Fruit fly (Drosophila melanogaster) whole organism, wandering third instar larva: ENCODE results near the gene Nedd4.

Source experiments
- Abd-B ChIP-seq: fragments of >200 bp; optimal IDR thresholded peaks from 2 replicates; lab custom pipeline; 2017; ENCODE audit warnings: missing biosample characterization, missing genetic modification characterization
- CrebA ChIP-seq: fragments of 200-800 bp; sonication (Bioruptor generic); optimal IDR thresholded peaks from 2 replicates; lab custom pipeline; 2016; ENCODE audit warnings: missing biosample characterization, mild to moderate bottlenecking, missing genetic modification characterization, borderline replicate concordance
- Dfd ChIP-seq: fragments of >200 bp; optimal IDR thresholded peaks from 2 replicates; lab custom pipeline; 2017; ENCODE audit warnings: missing biosample characterization, missing genetic modification characterization
- Dif ChIP-seq: fragments of 200-275, 200-300 bp; sonication (Bioruptor generic); optimal IDR thresholded peaks from 2 replicates; lab custom pipeline; 2018; ENCODE audit warnings: missing biosample characterization, missing genetic modification characterization; ENCODE audit not compliant: partially characterized antibody
- GATAd ChIP-seq: sonication (Bioruptor generic); optimal IDR thresholded peaks from 2 replicates; lab custom pipeline; 2016; ENCODE audit warnings: missing biosample characterization, missing genetic modification characterization
- HLH106 ChIP-seq: fragments of 200-800 bp; optimal IDR thresholded peaks from 3 replicates; lab custom pipeline; 2019; ENCODE audit warnings: missing biosample characterization, mild to moderate bottlenecking, missing genetic modification characterization, moderate library complexity
- Hnf4 ChIP-seq: fragments of 200-800 bp; sonication (Bioruptor generic); optimal IDR thresholded peaks from 2 replicates; lab custom pipeline; 2016; ENCODE audit warnings: missing biosample characterization, mild to moderate bottlenecking, missing genetic modification characterization
- Hr83 ChIP-seq: fragments of 200-300 bp; sonication (Bioruptor generic); optimal IDR thresholded peaks from 2 replicates; lab custom pipeline; 2016; ENCODE audit warnings: missing biosample characterization, mild to moderate bottlenecking, missing genetic modification characterization, moderate library complexity; ENCODE audit not compliant: poor library complexity, severe bottlenecking
- Jra ChIP-seq: sonication (Bioruptor generic); optimal IDR thresholded peaks from 2 replicates; lab custom pipeline; 2016; ENCODE audit warnings: missing biosample characterization, missing genetic modification characterization
- Mio ChIP-seq: sonication (Bioruptor generic); optimal IDR thresholded peaks from 2 replicates; lab custom pipeline; 2016; ENCODE audit warnings: missing biosample characterization, missing genetic modification characterization
- Myc ChIP-seq: fragments of >200 bp; optimal IDR thresholded peaks from 2 replicates; lab custom pipeline; 2017
- N ChIP-seq: fragments of >200 bp; optimal IDR thresholded peaks from 2 replicates; lab custom pipeline; 2018; ENCODE audit warnings: missing biosample characterization, missing external identifiers, missing genetic modification characterization
- OdsH ChIP-seq: fragments of 200-800 bp; sonication (Bioruptor generic); optimal IDR thresholded peaks from 2 replicates; lab custom pipeline; 2016; ENCODE audit warnings: missing biosample characterization, mild to moderate bottlenecking, missing genetic modification characterization
- Rel ChIP-seq, 2 experiments: fragments of 200-800 bp; sonication (Bioruptor generic) in 1 of 2; optimal IDR thresholded peaks; 2 replicates in 1 of 2; 3 replicates in 1 of 2; lab custom pipeline; 2016 to 2019; ENCODE audit warnings: mild to moderate bottlenecking in 2 of 2, missing biosample characterization in 2 of 2, missing genetic modification characterization in 2 of 2, moderate library complexity in 1 of 2
- Sp1 ChIP-seq: fragments of 200-800 bp; sonication (Bioruptor generic); optimal IDR thresholded peaks from 3 replicates; lab custom pipeline; 2019; ENCODE audit warnings: missing biosample characterization, mild to moderate bottlenecking, missing genetic modification characterization, moderate library complexity
- Vsx2 ChIP-seq: fragments of 200-300, 225-300 bp; sonication (Bioruptor generic); optimal IDR thresholded peaks from 2 replicates; lab custom pipeline; 2018; ENCODE audit warnings: missing biosample characterization, missing genetic modification characterization; ENCODE audit not compliant: partially characterized antibody
- br ChIP-seq: fragments of 200-800 bp; sonication (Bioruptor generic); optimal IDR thresholded peaks from 2 replicates; lab custom pipeline; 2016; ENCODE audit warnings: missing biosample characterization, missing genetic modification characterization
- brk ChIP-seq: fragments of 200-800 bp; sonication (Bioruptor generic); optimal IDR thresholded peaks from 2 replicates; lab custom pipeline; 2016; ENCODE audit warnings: missing biosample characterization, mild to moderate bottlenecking, missing genetic modification characterization
- dl ChIP-seq, 2 experiments: fragments of 175-275, 200-275 bp in 1 of 2; fragments of 200-275 bp in 1 of 2; sonication (Bioruptor generic); optimal IDR thresholded peaks; lab custom pipeline; 2018; ENCODE audit warnings: mild to moderate bottlenecking in 2 of 2, missing biosample characterization in 2 of 2, missing genetic modification characterization in 2 of 2, moderate library complexity in 2 of 2; ENCODE audit not compliant: partially characterized antibody in 2 of 2, insufficient read depth in 1 of 2
- dmrt93B ChIP-seq: fragments of 200-800 bp; sonication (Bioruptor generic); optimal IDR thresholded peaks from 2 replicates; lab custom pipeline; 2018; ENCODE audit warnings: missing biosample characterization, mild to moderate bottlenecking, missing genetic modification characterization
- dsf ChIP-seq: sonication (Bioruptor generic); optimal IDR thresholded peaks from 2 replicates; lab custom pipeline; 2016; ENCODE audit warnings: missing biosample characterization, missing genetic modification characterization, borderline replicate concordance
- ey ChIP-seq: fragments of 200-800 bp; sonication (Bioruptor generic); optimal IDR thresholded peaks from 2 replicates; lab custom pipeline; 2016; ENCODE audit warnings: missing biosample characterization, missing genetic modification characterization
- foxo ChIP-seq, 2 experiments: fragments of 200-800 bp; sonication (Bioruptor generic); optimal IDR thresholded peaks; 2 replicates in 1 of 2; 3 replicates in 1 of 2; lab custom pipeline; 2016 to 2017; ENCODE audit warnings: missing biosample characterization in 2 of 2, missing genetic modification characterization in 2 of 2
- fru ChIP-seq: fragments of 200-800 bp; sonication (Bioruptor generic); optimal IDR thresholded peaks from 3 replicates; lab custom pipeline; 2016; ENCODE audit warnings: missing biosample characterization, mild to moderate bottlenecking, missing genetic modification characterization
- h ChIP-seq: fragments of 200-800 bp; sonication (Bioruptor generic); optimal IDR thresholded peaks from 3 replicates; lab custom pipeline; 2016; ENCODE audit warnings: missing biosample characterization, mild to moderate bottlenecking, missing genetic modification characterization
- jim ChIP-seq: fragments of 175-275, 200-325 bp; sonication (Bioruptor generic); optimal IDR thresholded peaks from 2 replicates; lab custom pipeline; 2016; ENCODE audit warnings: missing biosample characterization, mild to moderate bottlenecking, missing genetic modification characterization
- lola ChIP-seq: fragments of >200 bp; optimal IDR thresholded peaks from 2 replicates; lab custom pipeline; 2017; ENCODE audit warnings: missing biosample characterization, missing genetic modification characterization
- psq ChIP-seq: fragments of 200-800 bp; sonication (Bioruptor generic); optimal IDR thresholded peaks from 3 replicates; lab custom pipeline; 2017; ENCODE audit warnings: missing biosample characterization, mild to moderate bottlenecking, missing genetic modification characterization, moderate library complexity
- rgr ChIP-seq: fragments of 200-800 bp; sonication (Bioruptor generic); optimal IDR thresholded peaks from 3 replicates; lab custom pipeline; 2016; ENCODE audit warnings: missing biosample characterization, mild to moderate bottlenecking, missing genetic modification characterization
- sage ChIP-seq: fragments of 200-800 bp; sonication (Bioruptor generic); optimal IDR thresholded peaks from 2 replicates; lab custom pipeline; 2016; ENCODE audit warnings: missing biosample characterization, mild to moderate bottlenecking, missing genetic modification characterization
- sv ChIP-seq: fragments of 200-800 bp; sonication (Bioruptor generic); optimal IDR thresholded peaks from 3 replicates; lab custom pipeline; 2016; ENCODE audit warnings: missing biosample characterization, missing genetic modification characterization
- tai ChIP-seq: sonication (Bioruptor generic); optimal IDR thresholded peaks from 2 replicates; lab custom pipeline; 2016; ENCODE audit warnings: missing biosample characterization, missing genetic modification characterization
- usp ChIP-seq: fragments of >200 bp; optimal IDR thresholded peaks from 2 replicates; lab custom pipeline; 2017; ENCODE audit warnings: missing biosample characterization, missing genetic modification characterization
- woc ChIP-seq: sonication (Bioruptor generic); optimal IDR thresholded peaks from 2 replicates; lab custom pipeline; 2016; ENCODE audit warnings: missing biosample characterization, mild to moderate bottlenecking, missing genetic modification characterization

The Nedd4 gene

DNA sequence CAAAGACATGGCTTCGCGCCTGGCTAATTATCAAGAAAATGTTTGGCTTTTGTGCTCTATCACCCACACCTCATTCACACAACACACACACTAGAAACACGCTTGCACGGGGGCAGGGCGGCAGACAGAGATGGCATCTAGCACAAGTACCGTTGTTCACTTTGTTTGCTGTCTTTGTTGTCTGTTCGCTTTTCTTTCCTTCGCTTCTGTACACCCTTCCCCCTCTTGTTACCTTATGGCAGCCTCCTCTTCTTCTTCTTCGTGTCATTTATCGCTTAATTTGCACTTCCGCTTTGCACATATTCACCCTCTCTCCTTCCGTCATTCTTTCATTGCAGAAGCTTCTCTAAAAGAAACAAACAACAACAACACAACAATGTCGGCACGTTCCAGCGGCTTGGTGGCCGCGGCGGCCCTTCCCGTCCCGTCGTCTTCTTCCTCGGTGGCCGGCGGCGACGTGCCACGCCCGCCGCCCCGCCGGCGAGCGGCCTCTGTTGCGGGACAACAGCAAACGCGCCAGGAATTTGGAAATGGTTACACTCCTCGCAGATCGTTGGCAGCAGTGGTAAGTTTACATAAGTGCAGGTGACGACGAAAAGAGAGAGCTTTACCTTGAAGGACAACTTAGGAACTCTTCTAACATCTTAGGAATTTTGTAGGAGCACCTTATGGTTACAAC is 729 bp downstream of the Nedd4 start:
- TF ChIP-seq fru (GFP tag; lab: Kevin White, UChicago) (peak; percentile 18), Dfd (GFP tag; lab: Kevin White, UChicago) (peak; percentile 94), CrebA (GFP tag; lab: Kevin White, UChicago) (no peak), Myc (lab: Kevin White, UChicago) (no peak), Vsx2 (GFP tag; lab: Kevin White, UChicago) (peak; percentile 41), psq (peak; percentile 86)

DNA sequence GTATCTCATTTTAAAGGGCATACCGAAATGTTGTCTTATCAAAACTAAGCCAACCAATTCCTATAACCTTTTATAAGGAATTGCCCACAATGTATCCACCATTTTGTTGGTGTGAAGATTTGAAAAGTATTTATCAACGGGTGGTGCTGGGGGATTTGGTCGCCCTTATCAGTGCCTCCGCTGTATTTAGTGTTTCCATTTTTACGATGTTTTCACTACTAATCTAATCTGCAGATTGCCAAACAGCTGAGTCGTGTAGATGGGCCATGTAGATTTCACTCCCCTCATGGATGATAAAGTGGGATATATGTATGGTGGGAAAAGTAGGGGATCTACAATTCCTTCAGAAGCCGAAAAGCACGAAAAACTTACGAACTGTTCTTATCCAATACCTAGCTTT is 1.5 kb downstream of the Nedd4 start:
- no peak for TF ChIP-seq Dfd (GFP tag; lab: Kevin White, UChicago)
- TF ChIP-seq Rel (GFP tag; optimal IDR thresholded peaks at IDR 0.05; lab: Kevin White, UChicago) = no peak
- peak; percentile 96 for TF ChIP-seq Rel (tag; optimal IDR thresholded peaks at IDR 0.05; lab: Kevin White, UChicago)
- TF ChIP-seq dmrt93B (GFP tag; lab: Kevin White, UChicago) = no peak
- no peak for TF ChIP-seq fru (GFP tag; lab: Kevin White, UChicago)
- TF ChIP-seq woc (GFP tag; lab: Kevin White, UChicago) = no peak

DNA sequence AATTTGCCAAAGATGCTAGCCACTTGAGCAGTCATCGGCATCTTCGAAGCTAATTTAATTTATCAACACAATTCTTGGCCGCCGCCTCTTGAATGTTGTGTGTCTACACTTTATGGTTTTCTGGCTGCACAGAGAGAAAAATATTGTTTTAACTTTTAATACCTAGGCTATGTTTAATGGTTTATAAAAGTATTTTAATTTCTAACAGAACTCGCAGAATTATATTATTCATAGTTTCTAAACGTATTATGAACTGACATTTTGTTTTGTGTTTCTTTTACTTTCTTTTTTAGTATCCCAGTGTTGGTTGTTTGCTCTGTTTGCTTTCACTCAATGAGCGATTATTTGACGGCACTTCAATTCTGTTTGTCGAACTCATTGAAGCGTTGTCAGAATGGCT is 2.3 kb downstream of the Nedd4 start:
- no peak for TF ChIP-seq fru (GFP tag; lab: Kevin White, UChicago)
- no peak for TF ChIP-seq tai (GFP tag; lab: Kevin White, UChicago)
- TF ChIP-seq br (GFP tag; lab: Kevin White, UChicago) = no peak
- no peak for TF ChIP-seq Abd-B (GFP tag; lab: Kevin White, UChicago)
- TF ChIP-seq jim = no peak
- peak in 1 of 2 experiments; percentile 26 for TF ChIP-seq foxo (GFP tag; optimal IDR thresholded peaks at IDR 0.05; lab: Kevin White, UChicago)
- TF ChIP-seq rgr (GFP tag; lab: Kevin White, UChicago) = peak; percentile 21
- TF ChIP-seq dl (GFP tag; optimal IDR thresholded peaks at IDR 0.05; lab: Kevin White, UChicago; ENCODE audit: insufficient read depth in 1 of 2, partially characterized antibody in 2 of 2) = no peak
- no peak for TF ChIP-seq Vsx2 (GFP tag; lab: Kevin White, UChicago)
- TF ChIP-seq ey (GFP tag; lab: Kevin White, UChicago) = no peak
- no peak for TF ChIP-seq CrebA (GFP tag; lab: Kevin White, UChicago)
- TF ChIP-seq Hnf4 (GFP tag; lab: Kevin White, UChicago) = no peak
- TF ChIP-seq Dfd (GFP tag; lab: Kevin White, UChicago) = no peak
- TF ChIP-seq lola (GFP tag; lab: Kevin White, UChicago) = no peak

dm6 chr3L:17532898-17533700 is 3.2 kb downstream of the Nedd4 start:
- TF ChIP-seq h = peak; percentile 81
- peak; percentile 56 for TF ChIP-seq Hnf4 (GFP tag; lab: Kevin White, UChicago)
- TF ChIP-seq HLH106 = peak; percentile 65
- TF ChIP-seq dmrt93B (GFP tag; lab: Kevin White, UChicago) = peak; percentile 22
- peak in 1 of 2 experiments; percentile 84 for TF ChIP-seq foxo (GFP tag; optimal IDR thresholded peaks at IDR 0.05; lab: Kevin White, UChicago)
- peak; percentile 55 for TF ChIP-seq Jra (GFP tag; lab: Kevin White, UChicago)
- peak; percentile 41 for TF ChIP-seq sv (GFP tag; lab: Kevin White, UChicago)
- TF ChIP-seq Myc (lab: Kevin White, UChicago) = peak; percentile 27
- TF ChIP-seq woc (GFP tag; lab: Kevin White, UChicago) = peak; percentile 26
- peak; percentile 72 for TF ChIP-seq ey (GFP tag; lab: Kevin White, UChicago)
- TF ChIP-seq sage = peak; percentile 65
- peak; percentile 43 for TF ChIP-seq dsf
- TF ChIP-seq N (GFP tag; lab: Kevin White, UChicago) = no peak
- no peak for TF ChIP-seq jim
- no peak for TF ChIP-seq CrebA (GFP tag; lab: Kevin White, UChicago)
- TF ChIP-seq psq = peak; percentile 92
- TF ChIP-seq GATAd (GFP tag; lab: Kevin White, UChicago) = no peak
- TF ChIP-seq tai (GFP tag; lab: Kevin White, UChicago) = peak; percentile 79
- TF ChIP-seq OdsH (GFP tag; lab: Kevin White, UChicago) = peak; percentile 64
- peak; percentile 76 for TF ChIP-seq rgr (GFP tag; lab: Kevin White, UChicago)
- TF ChIP-seq usp (GFP tag; lab: Kevin White, UChicago) = no peak
- TF ChIP-seq Vsx2 (GFP tag; lab: Kevin White, UChicago) = peak; percentile 26
- TF ChIP-seq Sp1 (GFP tag; lab: Kevin White, UChicago) = peak; percentile 53
- TF ChIP-seq dl (GFP tag; optimal IDR thresholded peaks at IDR 0.05; lab: Kevin White, UChicago; ENCODE audit: insufficient read depth in 1 of 2, partially characterized antibody in 2 of 2) = peak; percentile 19 to 45
- peak; percentile 74 for TF ChIP-seq fru (GFP tag; lab: Kevin White, UChicago)
- peak; percentile 62 for TF ChIP-seq br (GFP tag; lab: Kevin White, UChicago)
- peak; percentile 83 for TF ChIP-seq Hr83 (GFP tag; lab: Kevin White, UChicago)
- TF ChIP-seq Dif (GFP tag; lab: Kevin White, UChicago) = peak; percentile 85
- no peak for TF ChIP-seq Abd-B (GFP tag; lab: Kevin White, UChicago)
- peak; percentile 85 for TF ChIP-seq brk (GFP tag; lab: Kevin White, UChicago)
- TF ChIP-seq Rel (GFP tag; optimal IDR thresholded peaks at IDR 0.05; lab: Kevin White, UChicago) = no peak
- peak; percentile 99 for TF ChIP-seq Rel (tag; optimal IDR thresholded peaks at IDR 0.05; lab: Kevin White, UChicago)
- TF ChIP-seq Mio = no peak
- no peak for TF ChIP-seq Dfd (GFP tag; lab: Kevin White, UChicago)
